Fruit fly (Drosophila melanogaster): ENCODE data around the gene betaNACtes1.

The betaNACtes1 gene

DNA sequence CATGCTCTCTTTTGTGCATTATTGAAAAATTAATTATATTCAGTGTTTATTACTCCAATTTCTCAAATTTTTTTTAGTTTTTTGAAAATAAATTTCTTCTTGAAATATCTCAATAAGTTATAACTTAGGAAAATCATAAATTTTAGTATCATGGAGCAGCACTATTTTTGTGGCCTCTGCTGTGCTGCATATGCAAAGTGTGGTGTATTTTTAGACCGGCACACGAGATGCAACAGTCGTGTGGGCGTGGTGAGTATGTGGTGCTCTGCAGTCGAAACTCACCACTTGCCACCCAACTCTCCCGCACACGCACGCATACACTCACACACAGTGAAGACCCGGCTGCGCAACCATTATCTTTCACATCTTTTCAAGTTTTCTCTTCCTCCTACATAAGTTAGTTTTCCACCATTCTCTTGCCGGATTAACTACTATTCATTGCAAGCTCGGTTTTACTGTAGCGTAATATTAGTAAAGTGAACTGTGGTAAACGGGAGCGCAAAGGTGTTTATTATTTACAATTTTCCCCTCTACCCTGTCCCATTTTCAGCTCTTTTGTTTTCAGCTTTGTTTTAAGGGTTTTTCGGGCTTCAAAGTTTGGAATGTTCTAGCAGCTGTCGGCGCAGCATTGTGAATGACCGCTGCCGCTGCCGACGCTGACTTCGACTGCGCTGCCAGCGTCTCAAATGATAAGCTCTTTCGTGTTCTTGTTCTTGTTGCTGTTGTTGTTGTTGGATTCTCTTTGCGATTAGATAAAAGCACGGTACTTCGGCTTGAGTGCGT, 36.2 kb upstream of the betaNACtes1 start (continued):
- TF ChIP-seq CG6254 (GFP tag; optimal IDR thresholded peaks at IDR 0.05) (peak; percentile 67), HHEX (GFP tag; optimal IDR thresholded peaks at IDR 0.05) (peak; percentile 48), CG4360 (GFP tag; IDR thresholded peaks at IDR 0.05) (peak; percentile 83), CG10565 (GFP tag; optimal IDR thresholded peaks at IDR 0.05) (no peak), CG12219 (GFP tag; optimal IDR thresholded peaks at IDR 0.05) (peak; percentile 68), row (GFP tag; IDR thresholded peaks at IDR 0.05) (peak; percentile 17; the same call in 1 of the 3 replicates), CG8281 (tag; optimal IDR thresholded peaks at IDR 0.05) (peak; percentile 45), Oaz (GFP tag; IDR thresholded peaks at IDR 0.05) (no peak), Bgb (GFP tag; IDR thresholded peaks at IDR 0.05; ENCODE audit: partially characterized antibody) (no peak), Aef1 (GFP tag; IDR thresholded peaks at IDR 0.05) (no peak), Hr78 (GFP tag; optimal IDR thresholded peaks at IDR 0.05) (peak in 1 of 2 experiments; percentile 0), odd (GFP tag; optimal IDR thresholded peaks at IDR 0.05) (peak; percentile 26), kni (GFP tag; optimal IDR thresholded peaks at IDR 0.05) (peak; percentile 16), usp (GFP tag; optimal IDR thresholded peaks at IDR 0.05) (no peak), Lpt (GFP tag; optimal IDR thresholded peaks at IDR 0.05) (no peak), pb (GFP tag; optimal IDR thresholded peaks at IDR 0.05) (no peak), chm (GFP tag; IDR thresholded peaks at IDR 0.05) (peak; percentile 73), hkb (optimal IDR thresholded peaks at IDR 0.05) (no peak), hkb (GFP tag; IDR thresholded peaks at IDR 0.05) (peak; percentile 82), CG11723 (GFP tag; optimal IDR thresholded peaks at IDR 0.05) (peak; percentile 42), CG4282 (GFP tag; optimal IDR thresholded peaks at IDR 0.05) (no peak), Neu2 (GFP tag; optimal IDR thresholded peaks at IDR 0.05; ENCODE audit: borderline replicate concordance) (no peak), hth (optimal IDR thresholded peaks at IDR 0.05) (no peak), tna (GFP tag; IDR thresholded peaks at IDR 0.05; ENCODE audit: partially characterized antibody) (no peak), her (GFP tag; optimal IDR thresholded peaks at IDR 0.05) (no peak), Hr51 (GFP tag; optimal IDR thresholded peaks at IDR 0.05) (peak in 1 of 2 experiments; percentile 75), Ada2b (GFP tag; IDR thresholded peaks at IDR 0.05) (peak; percentile 47), CG11696 (GFP tag; IDR thresholded peaks at IDR 0.05) (peak; percentile 94), CG32767 (GFP tag; IDR thresholded peaks at IDR 0.05) (peak; percentile 61; the same call in 1 of the 2 replicates), oc (tag; optimal IDR thresholded peaks at IDR 0.05) (no peak), HLH4C (GFP tag; IDR thresholded peaks at IDR 0.05; ENCODE audit: partially characterized antibody) (no peak), CG6765 (GFP tag; optimal IDR thresholded peaks at IDR 0.05) (peak; percentile 49), fru (optimal IDR thresholded peaks at IDR 0.05) (no peak), CG8290 (GFP tag; optimal IDR thresholded peaks at IDR 0.05) (peak; percentile 57), CG8290 (tag; optimal IDR thresholded peaks at IDR 0.05) (peak; percentile 7 to 28), CG30431 (GFP tag; optimal IDR thresholded peaks at IDR 0.05) (peak; percentile 7), CG3407 (GFP tag; optimal IDR thresholded peaks at IDR 0.05) (no peak), CG9876 (GFP tag; optimal IDR thresholded peaks at IDR 0.05) (no peak), CG10979 (tag; optimal IDR thresholded peaks at IDR 0.05) (peak; percentile 86), NfI (GFP tag; optimal IDR thresholded peaks at IDR 0.05) (peak; percentile 50), tgo (GFP tag; IDR thresholded peaks at IDR 0.05) (0 out of 3 replicates have a peak, but pooled peaks have one; percentile 31), az2 (GFP tag; optimal IDR thresholded peaks at IDR 0.05) (peak; percentile 67), ase (GFP tag; IDR thresholded peaks at IDR 0.05) (0 out of 3 replicates have a peak, but pooled peaks have one; percentile 56), Stat92E (GFP tag; optimal IDR thresholded peaks at IDR 0.05) (no peak), ATbp (GFP tag; optimal IDR thresholded peaks at IDR 0.05) (peak; percentile 68), TFAM (GFP tag; optimal IDR thresholded peaks at IDR 0.05) (no peak), CG16863 (GFP tag; optimal IDR thresholded peaks at IDR 0.05) (peak; percentile 36), CG9797 (GFP tag; optimal IDR thresholded peaks at IDR 0.05) (no peak), fu2 (GFP tag; optimal IDR thresholded peaks at IDR 0.05) (no peak), Oli (tag; optimal IDR thresholded peaks at IDR 0.05) (peak; percentile 65)

All from whole organism, embryonic.